Fruit fly (Drosophila melanogaster): ENCODE data around the gene Naa40.

DNA sequence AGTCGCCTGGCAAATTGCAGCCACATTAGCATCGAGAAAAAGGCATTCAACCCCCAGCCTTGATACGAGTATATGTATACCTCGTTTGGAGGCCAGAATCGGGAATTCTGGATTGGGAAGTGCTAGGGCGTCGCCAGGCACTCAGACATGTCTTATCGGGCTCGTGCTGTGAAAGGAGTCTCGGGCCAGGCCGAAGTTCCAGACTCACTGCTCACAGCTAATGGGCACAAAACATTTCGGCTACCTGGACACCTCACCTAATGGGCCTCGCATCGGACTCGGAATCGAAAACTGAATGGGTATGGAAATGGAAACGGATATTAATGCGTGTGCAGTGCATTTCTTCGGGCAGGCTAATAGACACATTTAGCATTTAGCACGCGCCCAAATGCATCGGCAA lies 46.2 kb upstream of the Naa40 start:
- no peak for TF ChIP-seq psq (GFP tag; optimal IDR thresholded peaks at IDR 0.05)
- no peak for TF ChIP-seq Vsx2 (GFP tag; optimal IDR thresholded peaks at IDR 0.05; ENCODE audit: partially characterized antibody)
- no peak for TF ChIP-seq fru (GFP tag; optimal IDR thresholded peaks at IDR 0.05)
- TF ChIP-seq rgr (GFP tag; optimal IDR thresholded peaks at IDR 0.05): no peak
- no peak for TF ChIP-seq pan (optimal IDR thresholded peaks at IDR 0.05)
- TF ChIP-seq Myc (optimal IDR thresholded peaks at IDR 0.05): no peak
- TF ChIP-seq CG9705 (GFP tag; optimal IDR thresholded peaks at IDR 0.05): no peak
- no peak for TF ChIP-seq HLH106 (tag; optimal IDR thresholded peaks at IDR 0.05)
- no peak for TF ChIP-seq Hr83 (GFP tag; optimal IDR thresholded peaks at IDR 0.05; ENCODE audit: poor library complexity, severe bottlenecking)
- TF ChIP-seq Dfd (GFP tag; optimal IDR thresholded peaks at IDR 0.05): no peak
- TF ChIP-seq Rel (GFP tag; optimal IDR thresholded peaks at IDR 0.05): no peak
- no peak for TF ChIP-seq Rel (tag; optimal IDR thresholded peaks at IDR 0.05)
- no peak for TF ChIP-seq lola (GFP tag; optimal IDR thresholded peaks at IDR 0.05)
- no peak for TF ChIP-seq OdsH (GFP tag; optimal IDR thresholded peaks at IDR 0.05)

Data from whole organism, wandering third instar larva.